Fruit fly (Drosophila melanogaster) whole organism, wandering third instar larva: Measurements from ENCODE around the gene Acp1.
A peak's percentile ranks its signal among the peaks of the same experiment; 100 is the strongest.
"Not testable (repeated sequence)": the region's sequence is repeated elsewhere in the genome, so short reads cannot be mapped to it uniquely, and the experiment has no call there.

ENCODE experiments used
- Abd-B ChIP-seq: fragments of >200 bp; optimal IDR thresholded peaks from 2 replicates; lab custom pipeline; 2017; ENCODE audit warnings: missing biosample characterization, missing genetic modification characterization
- CG9705 ChIP-seq: fragments of 200-800 bp; sonication (Bioruptor generic); optimal IDR thresholded peaks from 2 replicates; lab custom pipeline; 2018; ENCODE audit warnings: missing biosample characterization, mild to moderate bottlenecking, missing genetic modification characterization
- CrebA ChIP-seq: fragments of 200-800 bp; sonication (Bioruptor generic); optimal IDR thresholded peaks from 2 replicates; lab custom pipeline; 2016; ENCODE audit warnings: missing biosample characterization, mild to moderate bottlenecking, missing genetic modification characterization, borderline replicate concordance
- Dfd ChIP-seq: fragments of >200 bp; optimal IDR thresholded peaks from 2 replicates; lab custom pipeline; 2017; ENCODE audit warnings: missing biosample characterization, missing genetic modification characterization
- Dif ChIP-seq: fragments of 200-275, 200-300 bp; sonication (Bioruptor generic); optimal IDR thresholded peaks from 2 replicates; lab custom pipeline; 2018; ENCODE audit warnings: missing biosample characterization, missing genetic modification characterization; ENCODE audit not compliant: partially characterized antibody
- GATAd ChIP-seq: sonication (Bioruptor generic); optimal IDR thresholded peaks from 2 replicates; lab custom pipeline; 2016; ENCODE audit warnings: missing biosample characterization, missing genetic modification characterization
- HLH106 ChIP-seq: fragments of 200-800 bp; optimal IDR thresholded peaks from 3 replicates; lab custom pipeline; 2019; ENCODE audit warnings: missing biosample characterization, mild to moderate bottlenecking, missing genetic modification characterization, moderate library complexity
- Hr83 ChIP-seq: fragments of 200-300 bp; sonication (Bioruptor generic); optimal IDR thresholded peaks from 2 replicates; lab custom pipeline; 2016; ENCODE audit warnings: missing biosample characterization, mild to moderate bottlenecking, missing genetic modification characterization, moderate library complexity; ENCODE audit not compliant: poor library complexity, severe bottlenecking
- Mio ChIP-seq: sonication (Bioruptor generic); optimal IDR thresholded peaks from 2 replicates; lab custom pipeline; 2016; ENCODE audit warnings: missing biosample characterization, missing genetic modification characterization
- Myc ChIP-seq: fragments of >200 bp; optimal IDR thresholded peaks from 2 replicates; lab custom pipeline; 2017
- OdsH ChIP-seq: fragments of 200-800 bp; sonication (Bioruptor generic); optimal IDR thresholded peaks from 2 replicates; lab custom pipeline; 2016; ENCODE audit warnings: missing biosample characterization, mild to moderate bottlenecking, missing genetic modification characterization
- Rel ChIP-seq, 2 experiments: fragments of 200-800 bp; sonication (Bioruptor generic) in 1 of 2; optimal IDR thresholded peaks; 2 replicates in 1 of 2; 3 replicates in 1 of 2; lab custom pipeline; 2016 to 2019; ENCODE audit warnings: mild to moderate bottlenecking in 2 of 2, missing biosample characterization in 2 of 2, missing genetic modification characterization in 2 of 2, moderate library complexity in 1 of 2
- Sp1 ChIP-seq: fragments of 200-800 bp; sonication (Bioruptor generic); optimal IDR thresholded peaks from 3 replicates; lab custom pipeline; 2019; ENCODE audit warnings: missing biosample characterization, mild to moderate bottlenecking, missing genetic modification characterization, moderate library complexity
- Vsx2 ChIP-seq: fragments of 200-300, 225-300 bp; sonication (Bioruptor generic); optimal IDR thresholded peaks from 2 replicates; lab custom pipeline; 2018; ENCODE audit warnings: missing biosample characterization, missing genetic modification characterization; ENCODE audit not compliant: partially characterized antibody
- br ChIP-seq: fragments of 200-800 bp; sonication (Bioruptor generic); optimal IDR thresholded peaks from 2 replicates; lab custom pipeline; 2016; ENCODE audit warnings: missing biosample characterization, missing genetic modification characterization
- brk ChIP-seq: fragments of 200-800 bp; sonication (Bioruptor generic); optimal IDR thresholded peaks from 2 replicates; lab custom pipeline; 2016; ENCODE audit warnings: missing biosample characterization, mild to moderate bottlenecking, missing genetic modification characterization
- dmrt93B ChIP-seq: fragments of 200-800 bp; sonication (Bioruptor generic); optimal IDR thresholded peaks from 2 replicates; lab custom pipeline; 2018; ENCODE audit warnings: missing biosample characterization, mild to moderate bottlenecking, missing genetic modification characterization
- dsf ChIP-seq: sonication (Bioruptor generic); optimal IDR thresholded peaks from 2 replicates; lab custom pipeline; 2016; ENCODE audit warnings: missing biosample characterization, missing genetic modification characterization, borderline replicate concordance
- ey ChIP-seq: fragments of 200-800 bp; sonication (Bioruptor generic); optimal IDR thresholded peaks from 2 replicates; lab custom pipeline; 2016; ENCODE audit warnings: missing biosample characterization, missing genetic modification characterization
- foxo ChIP-seq, 2 experiments: fragments of 200-800 bp; sonication (Bioruptor generic); optimal IDR thresholded peaks; 2 replicates in 1 of 2; 3 replicates in 1 of 2; lab custom pipeline; 2016 to 2017; ENCODE audit warnings: missing biosample characterization in 2 of 2, missing genetic modification characterization in 2 of 2
- fru ChIP-seq: fragments of 200-800 bp; sonication (Bioruptor generic); optimal IDR thresholded peaks from 3 replicates; lab custom pipeline; 2016; ENCODE audit warnings: missing biosample characterization, mild to moderate bottlenecking, missing genetic modification characterization
- h ChIP-seq: fragments of 200-800 bp; sonication (Bioruptor generic); optimal IDR thresholded peaks from 3 replicates; lab custom pipeline; 2016; ENCODE audit warnings: missing biosample characterization, mild to moderate bottlenecking, missing genetic modification characterization
- jim ChIP-seq: fragments of 175-275, 200-325 bp; sonication (Bioruptor generic); optimal IDR thresholded peaks from 2 replicates; lab custom pipeline; 2016; ENCODE audit warnings: missing biosample characterization, mild to moderate bottlenecking, missing genetic modification characterization
- psq ChIP-seq: fragments of 200-800 bp; sonication (Bioruptor generic); optimal IDR thresholded peaks from 3 replicates; lab custom pipeline; 2017; ENCODE audit warnings: missing biosample characterization, mild to moderate bottlenecking, missing genetic modification characterization, moderate library complexity
- rgr ChIP-seq: fragments of 200-800 bp; sonication (Bioruptor generic); optimal IDR thresholded peaks from 3 replicates; lab custom pipeline; 2016; ENCODE audit warnings: missing biosample characterization, mild to moderate bottlenecking, missing genetic modification characterization
- woc ChIP-seq: sonication (Bioruptor generic); optimal IDR thresholded peaks from 2 replicates; lab custom pipeline; 2016; ENCODE audit warnings: missing biosample characterization, mild to moderate bottlenecking, missing genetic modification characterization

Gene Acp1

dm6 chr2L:7738709-7739108 lies 2.6 kb downstream of the Acp1 start, which contains the start of gene CG31904:
Gene CG31904, minus strand, starts transcription at chr2L:7738809.
- not testable (repeated sequence) for TF ChIP-seq OdsH, psq, Mio (GFP tag; lab: Kevin White, UChicago)

dm6 chr2L:7732570-7732969 lies 8.8 kb downstream of the Acp1 start, which contains the start of gene CG13796:
Gene CG13796, minus strand, starts transcription at chr2L:7732670.
- TF ChIP-seq fru (GFP tag; lab: Kevin White, UChicago); ey (GFP tag; lab: Kevin White, UChicago); rgr: not testable (repeated sequence)

dm6 chr2L:7726268-7726997 lies 14.9 kb downstream of the Acp1 start, which contains the start of gene CG13795:
Gene CG13795, minus strand, starts transcription at chr2L:7726298.
- TF ChIP-seq CG9705 (GFP tag; lab: Kevin White, UChicago): no peak
- TF ChIP-seq ey (GFP tag; lab: Kevin White, UChicago): peak; percentile 24
- peak; percentile 43 for TF ChIP-seq fru (GFP tag; lab: Kevin White, UChicago)
- no peak for TF ChIP-seq Rel (GFP tag; optimal IDR thresholded peaks at IDR 0.05; lab: Kevin White, UChicago)
- TF ChIP-seq Rel (tag; optimal IDR thresholded peaks at IDR 0.05; lab: Kevin White, UChicago): peak; percentile 95
- TF ChIP-seq rgr: peak; percentile 48
- no peak for TF ChIP-seq jim (GFP tag; lab: Kevin White, UChicago)
- TF ChIP-seq h (GFP tag; lab: Kevin White, UChicago): peak; percentile 28
- TF ChIP-seq br (GFP tag; lab: Kevin White, UChicago): peak; percentile 28

DNA sequence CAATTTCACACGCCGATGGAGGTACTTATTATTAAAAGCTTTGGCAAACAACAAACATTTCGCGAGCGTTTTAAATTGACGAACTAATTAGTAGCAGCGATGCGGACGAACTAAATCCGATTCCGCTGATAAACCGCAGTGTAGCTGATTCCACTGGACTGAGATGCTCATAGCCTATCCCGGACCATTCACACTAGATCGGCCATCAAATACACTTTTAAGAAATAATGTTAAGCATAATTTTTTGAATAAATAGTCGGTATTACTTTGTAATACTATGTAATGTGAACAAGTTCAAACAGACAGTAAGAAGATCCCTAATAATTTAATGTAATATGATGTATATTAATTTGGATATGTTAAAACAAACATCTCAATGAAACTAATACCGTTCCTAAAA lies 18.6 kb downstream of the Acp1 start, which contains the start of gene CG13794:
CG13794 (minus strand) TSS at position 101 of the 400 bp plus-strand sequence.
- TF ChIP-seq foxo (GFP tag; optimal IDR thresholded peaks at IDR 0.05; lab: Kevin White, UChicago): no peak
- TF ChIP-seq GATAd: no peak
- no peak for TF ChIP-seq Hr83 (GFP tag; lab: Kevin White, UChicago)
- no peak for TF ChIP-seq Dfd
- TF ChIP-seq Rel (GFP tag; optimal IDR thresholded peaks at IDR 0.05; lab: Kevin White, UChicago): no peak
- TF ChIP-seq Rel (tag; optimal IDR thresholded peaks at IDR 0.05; lab: Kevin White, UChicago): no peak
- no peak for TF ChIP-seq Dif (GFP tag; lab: Kevin White, UChicago)
- no peak for TF ChIP-seq woc (GFP tag; lab: Kevin White, UChicago)
- TF ChIP-seq dmrt93B (GFP tag; lab: Kevin White, UChicago): no peak
- no peak for TF ChIP-seq rgr
- no peak for TF ChIP-seq CrebA (GFP tag; lab: Kevin White, UChicago)
- no peak for TF ChIP-seq Sp1
- no peak for TF ChIP-seq HLH106
- no peak for TF ChIP-seq brk
- no peak for TF ChIP-seq Myc (lab: Kevin White, UChicago)

dm6 chr2L:7722102-7722501 lies 19.2 kb downstream of the Acp1 start:
- TF ChIP-seq h (GFP tag; lab: Kevin White, UChicago) (no peak), Dfd (peak; percentile 69)

DNA sequence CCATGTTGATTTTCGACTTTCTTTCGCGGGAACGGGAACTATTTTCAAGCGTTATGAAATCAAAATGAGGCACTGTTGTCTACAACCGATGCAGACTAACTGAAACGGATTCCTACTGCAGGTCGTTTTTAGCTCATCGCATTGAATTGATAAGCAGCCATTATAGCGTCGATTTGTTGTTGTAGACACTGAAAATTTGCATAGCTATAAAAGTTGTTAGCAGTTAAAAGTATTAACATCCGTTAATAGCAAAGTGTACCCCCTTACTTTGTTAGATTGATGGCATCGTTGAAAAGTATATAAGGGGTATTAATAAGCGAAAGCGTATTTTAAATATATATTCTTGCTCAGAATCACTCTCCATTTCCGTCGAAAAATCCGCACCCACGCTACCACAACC lies 21.9 kb downstream of the Acp1 start, which contains the start of gene CG13793:
CG13793 (minus strand) TSS at position 101 of the 400 bp plus-strand sequence.
- TF ChIP-seq Dif (GFP tag; lab: Kevin White, UChicago) (no peak), dsf (GFP tag; lab: Kevin White, UChicago) (no peak), psq (GFP tag; lab: Kevin White, UChicago) (no peak), Hr83 (GFP tag; lab: Kevin White, UChicago) (no peak), OdsH (GFP tag; lab: Kevin White, UChicago) (no peak), Mio (GFP tag; lab: Kevin White, UChicago) (no peak), jim (GFP tag; lab: Kevin White, UChicago) (no peak), woc (GFP tag; lab: Kevin White, UChicago) (no peak), dmrt93B (GFP tag; lab: Kevin White, UChicago) (no peak), Rel (GFP tag; optimal IDR thresholded peaks at IDR 0.05; lab: Kevin White, UChicago) (no peak), Rel (tag; optimal IDR thresholded peaks at IDR 0.05; lab: Kevin White, UChicago) (no peak), Abd-B (GFP tag; lab: Kevin White, UChicago) (no peak), GATAd (no peak), br (GFP tag; lab: Kevin White, UChicago) (no peak), Vsx2 (GFP tag; lab: Kevin White, UChicago) (no peak)
- TF ChIP-seq, all 38 proteins: peak for 0
